Worm (Caenorhabditis elegans): Measurements from ENCODE around the gene srw-117.

ce11 chrV:2971307-2971999 is 11.8 kb downstream of the srw-117 start, which contains the start of gene srw-129:
- TF ChIP-seq snpc-4 (tag; optimal IDR thresholded peaks at IDR 0.05) (no peak), fkh-10 (GFP tag; optimal IDR thresholded peaks at IDR 0.05) (no peak), unc-130 (GFP tag; optimal IDR thresholded peaks at IDR 0.05) (no peak), mdl-1 (tag; optimal IDR thresholded peaks at IDR 0.05) (no peak), daf-16 (GFP tag; optimal IDR thresholded peaks at IDR 0.05) (no peak), daf-16 (tag; optimal IDR thresholded peaks at IDR 0.05) (no peak), pha-4 (GFP tag; IDR thresholded peaks at IDR 0.05) (no peak), pha-4 (tag; optimal IDR thresholded peaks at IDR 0.05) (no peak), nhr-10 (tag; optimal IDR thresholded peaks at IDR 0.05) (no peak), egl-27 (tag; optimal IDR thresholded peaks at IDR 0.05) (no peak), sdz-12 (GFP tag; optimal IDR thresholded peaks at IDR 0.05) (no peak)

Measured in whole organism, L4 larva.